Worm (Caenorhabditis elegans) whole organism, midembryonic: Measurements from ENCODE around the gene cyp-14A4.

Experiments
- T22C8.4 ChIP-seq: fragments of 200-800 bp; sonication (Bioruptor generic); IDR thresholded peaks from 2 replicates; pipeline ENCODE4 v1.3.6; 2022; ENCODE audit warnings: missing genetic modification characterization, missing compliant biosample characterization
- klf-2 ChIP-seq: fragments of 200-800 bp; sonication (Bioruptor generic); conservative IDR thresholded peaks from 2 replicates; pipeline ENCODE4 v1.3.6; 2022; ENCODE audit warnings: missing genetic modification reagents, missing genetic modification characterization, missing compliant biosample characterization
- med-1 ChIP-seq: sonication (generic microtip); optimal IDR thresholded peaks from 2 replicates; lab custom pipeline; 2017; ENCODE audit warnings: missing genetic modification characterization, mild to moderate bottlenecking, missing compliant biosample characterization, antibody characterized with exemption, missing genetic modification reagents; ENCODE audit not compliant: insufficient read depth
- tab-1 ChIP-seq: fragments of 200-800 bp; sonication (Bioruptor generic); IDR thresholded peaks from 2 replicates; pipeline ENCODE4 v1.3.6; 2022; ENCODE audit warnings: missing genetic modification characterization, missing compliant biosample characterization
- ztf-23 ChIP-seq: fragments of 200-800 bp; sonication (Bioruptor generic); IDR thresholded peaks from 2 replicates; pipeline ENCODE4 v1.3.6; 2022; ENCODE audit warnings: missing genetic modification reagents, missing genetic modification characterization, missing compliant biosample characterization
- ztf-29 ChIP-seq: fragments of 200-800 bp; sonication (Bioruptor generic); IDR thresholded peaks from 2 replicates; pipeline ENCODE4 v1.3.6; 2022; ENCODE audit warnings: missing genetic modification reagents, missing genetic modification characterization, missing compliant biosample characterization

DNA sequence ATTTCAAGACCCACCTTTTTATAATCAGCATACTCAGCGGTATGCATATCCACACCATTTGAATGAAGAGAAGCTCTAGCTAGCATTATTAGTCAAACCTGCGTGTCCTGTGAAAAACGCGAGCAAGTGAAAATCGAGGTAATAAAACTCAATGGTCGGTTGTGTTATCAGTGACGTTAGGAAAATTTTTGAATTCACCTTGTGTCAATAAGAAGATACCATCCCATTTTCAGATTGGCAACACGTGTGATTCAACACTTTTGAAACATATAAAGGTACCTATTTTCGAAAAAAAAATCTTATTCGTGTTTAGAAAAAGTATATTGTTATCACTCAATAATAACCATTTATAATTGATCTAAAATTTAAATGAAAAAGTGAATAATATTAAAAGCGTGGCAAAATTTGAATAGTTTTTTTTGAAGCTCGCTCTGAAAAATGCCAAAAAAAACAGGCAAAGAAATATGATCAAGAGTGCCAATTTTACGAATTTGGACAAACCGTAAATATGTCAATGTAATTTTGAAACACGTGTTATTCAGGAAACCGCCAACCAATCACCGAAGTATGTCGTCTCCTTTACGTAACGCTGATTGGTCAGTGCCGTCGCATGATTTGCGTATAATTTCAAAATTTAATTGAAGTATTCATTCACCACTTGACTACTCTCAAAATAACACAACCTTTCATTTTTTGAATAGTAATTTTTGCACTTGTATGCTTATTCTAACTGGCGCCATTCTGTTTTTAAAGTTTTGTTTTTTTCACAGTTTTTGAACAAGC lies 27.8 kb upstream of the cyp-14A4 start, which contains the start of gene F46G10.1:
- TF ChIP-seq klf-2 (no peak), T22C8.4 (GFP tag; lab: Robert Waterston, UW) (no peak), med-1 (GFP tag; lab: Kevin White, UChicago) (no peak), ztf-29 (GFP tag; lab: Robert Waterston, UW) (no peak), ztf-23 (no peak), tab-1 (GFP tag; lab: Robert Waterston, UW) (no peak)
